Worm (Caenorhabditis elegans) whole organism, L4/young adult: Measurements from ENCODE around the gene inx-1.

Experiments used
- W03F9.2 ChIP-seq: fragments of 150-350 bp; optimal IDR thresholded peaks from 2 replicates; lab custom pipeline; 2014; ENCODE audit warnings: missing biosample characterization, missing genetic modification characterization
- dao-5 ChIP-seq: sonication (generic microtip); optimal IDR thresholded peaks from 2 replicates; lab custom pipeline; 2016; ENCODE audit warnings: missing genotype, missing genetic modification characterization, moderate library complexity, missing compliant biosample characterization
- him-1 ChIP-seq: sonication (generic microtip); optimal IDR thresholded peaks from 2 replicates; lab custom pipeline; 2016; ENCODE audit warnings: missing genotype, missing genetic modification reagents, missing genetic modification characterization, missing compliant biosample characterization

DNA sequence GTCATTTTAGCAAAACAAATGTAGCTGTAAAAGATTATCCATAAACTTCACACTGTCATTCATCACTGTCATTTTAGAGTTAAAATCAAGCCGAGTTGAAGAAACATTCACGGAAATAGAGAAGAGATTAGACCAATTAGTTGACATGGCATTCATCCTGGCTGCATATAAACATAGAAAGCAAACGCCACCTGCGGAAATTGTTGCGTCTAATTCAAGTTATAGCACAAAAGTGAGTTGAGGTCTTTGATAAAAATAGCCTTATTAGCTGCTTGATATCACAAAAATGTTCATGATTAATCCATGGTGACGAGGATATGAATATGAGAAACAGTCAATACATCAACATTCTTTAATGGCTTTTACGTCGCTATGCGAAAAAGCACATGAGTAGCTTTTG lies 12.4 kb upstream of the inx-1 start:
- TF ChIP-seq him-1 (tag; lab: Kevin White, UChicago) = no peak
- TF ChIP-seq W03F9.2 (tag; lab: Kevin White, UChicago) = no peak
- no peak for TF ChIP-seq dao-5 (tag; lab: Kevin White, UChicago)
